Fruit fly (Drosophila melanogaster) whole organism, embryonic: Measurements from ENCODE around the gene CG10874.

ENCODE experiments used
- Aef1 ChIP-seq: fragments of 200-800 bp; sonication (Bioruptor generic); IDR thresholded peaks from 3 replicates; pipeline ENCODE4 v1.3.6; 2022; ENCODE audit warnings: missing biosample characterization, missing genetic modification characterization
- CG10147 ChIP-seq: fragments of 200-800 bp; sonication (Bioruptor generic); optimal IDR thresholded peaks from 2 replicates; lab custom pipeline; 2019; ENCODE audit warnings: missing biosample characterization, mild to moderate bottlenecking, missing genetic modification characterization, moderate library complexity
- CG10462 ChIP-seq: fragments of 200-800 bp; sonication (Bioruptor generic); optimal IDR thresholded peaks from 2 replicates; lab custom pipeline; 2016; ENCODE audit warnings: missing biosample characterization, missing genetic modification characterization
- CG12942 ChIP-seq: fragments of 200-800 bp; sonication (Bioruptor generic); optimal IDR thresholded peaks from 3 replicates; lab custom pipeline; 2016; ENCODE audit warnings: missing biosample characterization, missing genetic modification characterization
- CG14014 ChIP-seq: fragments of 200-800 bp; sonication (Bioruptor generic); IDR thresholded peaks from 2 replicates; pipeline ENCODE4 v1.3.6; 2022; ENCODE audit warnings: missing biosample characterization, missing genetic modification characterization
- CG14667 ChIP-seq: fragments of 200-800 bp; sonication (Bioruptor generic); IDR thresholded peaks from 2 replicates; pipeline ENCODE4 v1.3.6; 2022; ENCODE audit warnings: missing biosample characterization, missing genetic modification characterization
- CG15514 ChIP-seq: fragments of 200-800 bp; sonication (Bioruptor generic); optimal IDR thresholded peaks from 3 replicates; lab custom pipeline; 2017; ENCODE audit warnings: missing biosample characterization, missing genetic modification characterization, mild to moderate bottlenecking, moderate library complexity, missing genetic modification reagents
- CG1602 ChIP-seq: fragments of 200-800 bp; sonication (Bioruptor generic); optimal IDR thresholded peaks from 3 replicates; lab custom pipeline; 2016; ENCODE audit warnings: missing biosample characterization, missing genetic modification characterization
- CG17829 ChIP-seq: fragments of 200-800 bp; optimal IDR thresholded peaks from 2 replicates; lab custom pipeline; 2019; ENCODE audit warnings: missing biosample characterization, mild to moderate bottlenecking, missing genetic modification characterization, moderate library complexity
- CG2712 ChIP-seq: fragments of 200-800 bp; optimal IDR thresholded peaks from 3 replicates; lab custom pipeline; 2019; ENCODE audit warnings: missing biosample characterization, mild to moderate bottlenecking, missing genetic modification characterization, moderate library complexity
- CG3163 ChIP-seq: fragments of 200-800 bp; sonication (Bioruptor generic); optimal IDR thresholded peaks from 3 replicates; lab custom pipeline; 2016; ENCODE audit warnings: missing biosample characterization, missing genetic modification characterization
- CG32767 ChIP-seq: fragments of 200-800 bp; sonication (Bioruptor generic); IDR thresholded peaks from 2 replicates; pipeline ENCODE4 v1.3.6; 2022; ENCODE audit warnings: missing biosample characterization, missing genetic modification characterization
- CG4404 ChIP-seq: fragments of 200-800 bp; sonication (Bioruptor generic); IDR thresholded peaks from 2 replicates; pipeline ENCODE4 v1.3.6; 2022; ENCODE audit warnings: missing biosample characterization, missing genetic modification characterization
- CG7372 ChIP-seq: fragments of 200-800 bp; sonication (Bioruptor generic); IDR thresholded peaks from 2 replicates; pipeline ENCODE4 v1.3.6; 2022; ENCODE audit warnings: missing biosample characterization, missing genetic modification characterization
- CG7786 ChIP-seq: fragments of 200-800 bp; sonication (Bioruptor generic); optimal IDR thresholded peaks from 2 replicates; lab custom pipeline; 2016; ENCODE audit warnings: missing biosample characterization, missing genetic modification characterization
- CG7987 ChIP-seq: fragments of 200-800 bp; sonication (Bioruptor generic); optimal IDR thresholded peaks from 2 replicates; lab custom pipeline; 2018; ENCODE audit warnings: missing biosample characterization, mild to moderate bottlenecking, missing genetic modification characterization, moderate library complexity
- Doc2 ChIP-seq: fragments of 200-800 bp; sonication (Bioruptor generic); IDR thresholded peaks from 2 replicates; pipeline ENCODE4 v1.3.6; 2022; ENCODE audit warnings: missing biosample characterization, missing genetic modification characterization
- Dp ChIP-seq: fragments of 200-800 bp; sonication (Bioruptor generic); optimal IDR thresholded peaks from 2 replicates; lab custom pipeline; 2018; ENCODE audit warnings: missing biosample characterization, mild to moderate bottlenecking, missing genetic modification characterization, moderate library complexity
- Fer2 ChIP-seq: fragments of 200-800 bp; sonication (Bioruptor generic); optimal IDR thresholded peaks from 2 replicates; lab custom pipeline; 2018; ENCODE audit warnings: missing biosample characterization, mild to moderate bottlenecking, missing genetic modification characterization, moderate library complexity
- HLH3B ChIP-seq: fragments of 200-800 bp; sonication (Bioruptor generic); IDR thresholded peaks from 2 replicates; pipeline ENCODE4 v1.3.6; 2022; ENCODE audit warnings: missing biosample characterization, missing genetic modification characterization
- MESR4 ChIP-seq: fragments of 200-800 bp; sonication (Bioruptor generic); optimal IDR thresholded peaks from 2 replicates; lab custom pipeline; 2018; ENCODE audit warnings: missing biosample characterization, mild to moderate bottlenecking, missing genetic modification characterization, moderate library complexity
- NK7.1 ChIP-seq: fragments of 200-800 bp; sonication (Bioruptor generic); optimal IDR thresholded peaks from 3 replicates; lab custom pipeline; 2016; ENCODE audit warnings: missing biosample characterization, missing genetic modification characterization
- Nf-YA ChIP-seq: fragments of 200-800 bp; sonication (Bioruptor generic); IDR thresholded peaks from 2 replicates; pipeline ENCODE4 v1.3.6; 2022; ENCODE audit warnings: missing biosample characterization, missing genetic modification characterization
- Six4 ChIP-seq: fragments of 200-800 bp; sonication (Bioruptor generic); optimal IDR thresholded peaks from 2 replicates; lab custom pipeline; 2016; ENCODE audit warnings: missing biosample characterization, missing genetic modification characterization
- Usf ChIP-seq: fragments of 200-800 bp; sonication (Bioruptor generic); optimal IDR thresholded peaks from 2 replicates; lab custom pipeline; 2017; ENCODE audit warnings: missing genotype, missing biosample characterization, missing genetic modification characterization
- ac ChIP-seq: fragments of 200-800 bp; sonication (Bioruptor generic); optimal IDR thresholded peaks from 3 replicates; lab custom pipeline; 2017; ENCODE audit warnings: missing biosample characterization, mild to moderate bottlenecking, missing genetic modification characterization
- al ChIP-seq: fragments of 200-800 bp; sonication (Bioruptor generic); IDR thresholded peaks from 2 replicates; pipeline ENCODE4 v1.3.6; 2022; ENCODE audit warnings: missing biosample characterization, missing genetic modification characterization
- ase ChIP-seq: fragments of 200-800 bp; sonication (Bioruptor generic); IDR thresholded peaks from 3 replicates; pipeline ENCODE4 v1.3.6; 2022; ENCODE audit warnings: missing biosample characterization, missing genetic modification characterization
- ato ChIP-seq: fragments of 200-800 bp; sonication (Bioruptor generic); IDR thresholded peaks from 2 replicates; pipeline ENCODE4 v1.3.6; 2022; ENCODE audit warnings: missing biosample characterization, missing genetic modification characterization; ENCODE audit not compliant: partially characterized antibody
- bcd ChIP-seq: fragments of 200-800 bp; sonication (Bioruptor generic); optimal IDR thresholded peaks from 2 replicates; lab custom pipeline; 2017; ENCODE audit warnings: missing biosample characterization, mild to moderate bottlenecking, missing genetic modification characterization
- caup ChIP-seq: fragments of 200-800 bp; sonication (Bioruptor generic); optimal IDR thresholded peaks from 3 replicates; lab custom pipeline; 2017; ENCODE audit warnings: missing biosample characterization, mild to moderate bottlenecking, missing genetic modification characterization, moderate library complexity; ENCODE audit not compliant: severe bottlenecking
- crc ChIP-seq: fragments of 200-800 bp; sonication (Bioruptor generic); optimal IDR thresholded peaks from 2 replicates; lab custom pipeline; 2016; ENCODE audit warnings: missing biosample characterization, missing genetic modification characterization
- emc ChIP-seq: fragments of 200-800 bp; sonication (Bioruptor generic); optimal IDR thresholded peaks from 2 replicates; lab custom pipeline; 2016; ENCODE audit warnings: missing biosample characterization, missing genetic modification characterization
- fd102C ChIP-seq: fragments of 200-800 bp; sonication (Bioruptor generic); optimal IDR thresholded peaks from 2 replicates; lab custom pipeline; 2018; ENCODE audit warnings: missing biosample characterization, mild to moderate bottlenecking, missing genetic modification characterization, moderate library complexity
- gce ChIP-seq: fragments of 200-800 bp; sonication (Bioruptor generic); IDR thresholded peaks from 3 replicates; pipeline ENCODE4 v1.3.6; 2022; ENCODE audit warnings: missing biosample characterization, missing genetic modification characterization
- gcm2 ChIP-seq: fragments of 200-800 bp; sonication (Bioruptor generic); optimal IDR thresholded peaks from 2 replicates; lab custom pipeline; 2016; ENCODE audit warnings: missing biosample characterization, missing genetic modification characterization
- jigr1 ChIP-seq: fragments of 200-800 bp; sonication (Bioruptor generic); IDR thresholded peaks from 3 replicates; pipeline ENCODE4 v1.3.6; 2022; ENCODE audit warnings: missing biosample characterization, missing genetic modification characterization
- jumu ChIP-seq: fragments of 200-800 bp; sonication (Bioruptor generic); optimal IDR thresholded peaks from 3 replicates; lab custom pipeline; 2016; ENCODE audit warnings: missing biosample characterization, missing genetic modification characterization
- mld ChIP-seq: fragments of 200-800 bp; sonication (Bioruptor generic); IDR thresholded peaks from 3 replicates; pipeline ENCODE4 v1.3.6; 2022; ENCODE audit warnings: missing biosample characterization, missing genetic modification characterization; ENCODE audit not compliant: partially characterized antibody
- nau ChIP-seq: fragments of 200-800 bp; sonication (Bioruptor generic); optimal IDR thresholded peaks from 3 replicates; lab custom pipeline; 2017; ENCODE audit warnings: missing biosample characterization, mild to moderate bottlenecking, missing genetic modification characterization, missing genetic modification reagents
- pho ChIP-seq: fragments of 200-800 bp; sonication (Bioruptor generic); optimal IDR thresholded peaks from 2 replicates; lab custom pipeline; 2016; ENCODE audit warnings: missing biosample characterization, missing genetic modification characterization
- pita ChIP-seq: fragments of 200-800 bp; sonication (Bioruptor generic); optimal IDR thresholded peaks from 2 replicates; lab custom pipeline; 2017; ENCODE audit warnings: missing biosample characterization, mild to moderate bottlenecking, missing genetic modification characterization
- pzg ChIP-seq: fragments of 200-800 bp; sonication (Bioruptor generic); optimal IDR thresholded peaks from 3 replicates; lab custom pipeline; 2018; ENCODE audit warnings: missing biosample characterization, mild to moderate bottlenecking, missing genetic modification characterization, moderate library complexity
- sc ChIP-seq, 3 experiments: fragments of >200 bp in 2 of 3; fragments of 200-800 bp in 1 of 3; sonication (Bioruptor generic) in 1 of 3; optimal IDR thresholded peaks; 2 replicates in 2 of 3; 3 replicates in 1 of 3; lab custom pipeline; 2017; ENCODE audit warnings: mild to moderate bottlenecking in 1 of 3, missing biosample characterization in 1 of 3, missing genetic modification characterization in 1 of 3, missing genetic modification reagents in 1 of 3
- stc ChIP-seq: fragments of 200-800 bp; sonication (Bioruptor generic); IDR thresholded peaks from 2 replicates; pipeline ENCODE4 v1.3.6; 2022; ENCODE audit warnings: missing biosample characterization, missing genetic modification characterization
- stwl ChIP-seq: fragments of 200-800 bp; sonication (Bioruptor generic); optimal IDR thresholded peaks from 3 replicates; lab custom pipeline; 2018; ENCODE audit warnings: missing biosample characterization, mild to moderate bottlenecking, missing genetic modification characterization, moderate library complexity
- tap ChIP-seq: fragments of 200-800 bp; optimal IDR thresholded peaks from 3 replicates; lab custom pipeline; 2019; ENCODE audit warnings: missing biosample characterization, mild to moderate bottlenecking, missing genetic modification characterization, moderate library complexity
- tgo ChIP-seq: fragments of 200-800 bp; sonication (Bioruptor generic); IDR thresholded peaks from 3 replicates; pipeline ENCODE4 v1.3.6; 2022; ENCODE audit warnings: missing biosample characterization, missing genetic modification characterization
- tll ChIP-seq, 2 experiments: fragments of 200-800 bp in 1 of 2; fragments of >200 bp in 1 of 2; sonication (Bioruptor generic) in 1 of 2; optimal IDR thresholded peaks; 2 replicates each; lab custom pipeline; 2017 to 2019; ENCODE audit warnings: missing biosample characterization in 2 of 2, missing genetic modification characterization in 2 of 2, mild to moderate bottlenecking in 1 of 2, moderate library complexity in 1 of 2
- ttk ChIP-seq: fragments of 200-800 bp; sonication (Bioruptor generic); IDR thresholded peaks from 2 replicates; pipeline ENCODE4 v2.1.2; 2022; ENCODE audit warnings: missing biosample characterization, missing genetic modification characterization

The CG10874 gene

dm6 chr2L:2221649-2222150 is 29.5 kb upstream of the CG10874 start (continued):
- peak; percentile 90 for TF ChIP-seq CG15514 (GFP tag; lab: Kevin White, UChicago)
- peak; percentile 96 for TF ChIP-seq CG2712 (tag; lab: Kevin White, UChicago)
- peak; percentile 83 for TF ChIP-seq fd102C (GFP tag; lab: Kevin White, UChicago)
- peak; percentile 68 for TF ChIP-seq MESR4
- peak; percentile 96 for TF ChIP-seq CG32767 (GFP tag; lab: Robert Waterston, UW)
- TF ChIP-seq pzg (GFP tag; lab: Kevin White, UChicago), result peak; percentile 26
- TF ChIP-seq gcm2, result peak; percentile 85
- TF ChIP-seq stwl, result peak; percentile 16
- no peak for TF ChIP-seq mld
- peak; percentile 89 for TF ChIP-seq CG7987 (GFP tag; lab: Kevin White, UChicago)
- peak; percentile 97 for TF ChIP-seq gce (GFP tag; lab: Robert Waterston, UW)
- TF ChIP-seq jigr1 (GFP tag; lab: Robert Waterston, UW), result peak; percentile 90
- TF ChIP-seq Fer2, result peak; percentile 91
- TF ChIP-seq CG7372 (GFP tag; lab: Robert Waterston, UW), result peak; percentile 97
- peak; percentile 92 for TF ChIP-seq nau (GFP tag; lab: Kevin White, UChicago)
- peak; percentile 92 for TF ChIP-seq Doc2 (GFP tag; lab: Robert Waterston, UW)
- peak; percentile 96 for TF ChIP-seq CG1602 (GFP tag; lab: Kevin White, UChicago)
- TF ChIP-seq pita (GFP tag; lab: Kevin White, UChicago), result no peak
- peak; percentile 98 for TF ChIP-seq HLH3B (GFP tag; lab: Robert Waterston, UW)
- peak; percentile 83 for TF ChIP-seq CG3163
- TF ChIP-seq al (GFP tag; lab: Robert Waterston, UW), result peak; percentile 97
- TF ChIP-seq tll (GFP tag; optimal IDR thresholded peaks at IDR 0.05; lab: Kevin White, UChicago), result peak in 1 of 2 experiments; percentile 65
- TF ChIP-seq ase (GFP tag; lab: Robert Waterston, UW), result peak; percentile 96
- TF ChIP-seq CG4404, result peak; percentile 90
- peak; percentile 97 for TF ChIP-seq CG7786 (GFP tag; lab: Kevin White, UChicago)
- TF ChIP-seq caup, result peak; percentile 96
- peak; percentile 91 for TF ChIP-seq CG10462
- TF ChIP-seq Six4 (GFP tag; lab: Kevin White, UChicago), result peak; percentile 92
- TF ChIP-seq stc (GFP tag; lab: Robert Waterston, UW), result peak; percentile 96
- TF ChIP-seq CG10147 (GFP tag; lab: Kevin White, UChicago), result peak; percentile 95
- peak; percentile 97 for TF ChIP-seq pho (GFP tag; lab: Kevin White, UChicago)
- TF ChIP-seq CG14014, result peak; percentile 99
- TF ChIP-seq crc (GFP tag; lab: Kevin White, UChicago), result peak; percentile 91
- TF ChIP-seq emc, result peak; percentile 91
- TF ChIP-seq bcd, result peak; percentile 95
- peak; percentile 96 for TF ChIP-seq CG14667 (GFP tag; lab: Robert Waterston, UW)
- peak; percentile 86 for TF ChIP-seq Usf (GFP tag; lab: Kevin White, UChicago)
- TF ChIP-seq Aef1 (GFP tag; lab: Robert Waterston, UW), result peak; percentile 97
- peak; percentile 10 for TF ChIP-seq Dp (GFP tag; lab: Kevin White, UChicago)
- peak; percentile 95 for TF ChIP-seq CG17829
- TF ChIP-seq ttk (GFP tag; lab: Robert Waterston, UW), result peak; percentile 98
- peak; percentile 89 for TF ChIP-seq NK7.1 (GFP tag; lab: Kevin White, UChicago)
- TF ChIP-seq ato (GFP tag; lab: Robert Waterston, UW), result no peak
- TF ChIP-seq tap (tag; lab: Kevin White, UChicago), result peak; percentile 96
- TF ChIP-seq Nf-YA (GFP tag; lab: Robert Waterston, UW), result peak; percentile 96
- TF ChIP-seq ac, result peak; percentile 75
- TF ChIP-seq tgo (GFP tag; lab: Robert Waterston, UW), result peak; percentile 98
- TF ChIP-seq sc (optimal IDR thresholded peaks at IDR 0.05; lab: Kevin White, UChicago), result no peak
- peak; percentile 93 for TF ChIP-seq sc (GFP tag; optimal IDR thresholded peaks at IDR 0.05; lab: Kevin White, UChicago)
- TF ChIP-seq CG12942 (GFP tag; lab: Kevin White, UChicago), result peak; percentile 95
- TF ChIP-seq jumu, result peak; percentile 95
